Fruit fly (Drosophila melanogaster) whole organism, embryonic: ENCODE measurements around the gene CG17329.

Experiments used
- Blimp-1 ChIP-seq: fragments of 200-800 bp; sonication (Bioruptor generic); optimal IDR thresholded peaks from 3 replicates; lab custom pipeline; 2018; ENCODE audit warnings: missing biosample characterization, missing genetic modification characterization, mild to moderate bottlenecking, moderate library complexity, missing genetic modification reagents
- CG10654 ChIP-seq: fragments of 200-800 bp; sonication (Bioruptor generic); optimal IDR thresholded peaks from 2 replicates; lab custom pipeline; 2016; ENCODE audit warnings: missing biosample characterization, missing genetic modification characterization
- CG11504 ChIP-seq: fragments of 200-800 bp; sonication (Bioruptor generic); optimal IDR thresholded peaks from 3 replicates; lab custom pipeline; 2019; ENCODE audit warnings: missing biosample characterization, mild to moderate bottlenecking, missing genetic modification characterization, moderate library complexity
- CG12155 ChIP-seq: fragments of 200-800 bp; sonication (Bioruptor generic); optimal IDR thresholded peaks from 3 replicates; lab custom pipeline; 2016; ENCODE audit warnings: missing biosample characterization, missing genetic modification characterization
- CG12391 ChIP-seq: fragments of 200-800 bp; sonication (Bioruptor generic); optimal IDR thresholded peaks from 3 replicates; lab custom pipeline; 2018; ENCODE audit warnings: missing biosample characterization, mild to moderate bottlenecking, missing genetic modification characterization, moderate library complexity
- CG12744 ChIP-seq: fragments of 200-800 bp; sonication (Bioruptor generic); optimal IDR thresholded peaks from 2 replicates; lab custom pipeline; 2016; ENCODE audit warnings: missing biosample characterization, missing genetic modification characterization
- CG14710 ChIP-seq: fragments of 200-800 bp; sonication (Bioruptor generic); optimal IDR thresholded peaks from 3 replicates; lab custom pipeline; 2019; ENCODE audit warnings: missing biosample characterization, mild to moderate bottlenecking, missing genetic modification characterization, moderate library complexity
- CG16815 ChIP-seq: fragments of 200-800 bp; sonication (Bioruptor generic); optimal IDR thresholded peaks from 3 replicates; lab custom pipeline; 2017; ENCODE audit warnings: missing biosample characterization, mild to moderate bottlenecking, missing genetic modification characterization
- CG17912 ChIP-seq: fragments of 200-800 bp; sonication (Bioruptor generic); optimal IDR thresholded peaks from 2 replicates; lab custom pipeline; 2018; ENCODE audit warnings: missing biosample characterization, mild to moderate bottlenecking, missing genetic modification characterization
- CG1792 ChIP-seq: fragments of 200-800 bp; sonication (Bioruptor generic); optimal IDR thresholded peaks from 2 replicates; lab custom pipeline; 2016; ENCODE audit warnings: missing biosample characterization, missing genetic modification characterization
- CG2129 ChIP-seq: fragments of 200-800 bp; sonication (Bioruptor generic); IDR thresholded peaks from 2 replicates; pipeline ENCODE4 v1.3.6; 2022; ENCODE audit warnings: missing biosample characterization, missing genetic modification characterization; ENCODE audit not compliant: partially characterized antibody
- CG31441 ChIP-seq: fragments of 200-800 bp; sonication (Bioruptor generic); IDR thresholded peaks from 2 replicates; pipeline ENCODE4 v1.3.6; 2022; ENCODE audit warnings: missing biosample characterization, missing genetic modification characterization
- CG3847 ChIP-seq: fragments of 200-800 bp; sonication (Bioruptor generic); IDR thresholded peaks from 2 replicates; pipeline ENCODE4 v1.3.6; 2022; ENCODE audit warnings: missing biosample characterization, missing genetic modification characterization
- CG4328 ChIP-seq: fragments of 200-800 bp; sonication (Bioruptor generic); optimal IDR thresholded peaks from 3 replicates; lab custom pipeline; 2017; ENCODE audit warnings: missing biosample characterization, missing genetic modification reagents, missing genetic modification characterization
- CG6254 ChIP-seq: fragments of 200-800 bp; sonication (Bioruptor generic); optimal IDR thresholded peaks from 3 replicates; lab custom pipeline; 2017; ENCODE audit warnings: mild to moderate bottlenecking, missing biosample characterization, missing genetic modification reagents, missing genetic modification characterization
- CG7372 ChIP-seq: fragments of 200-800 bp; sonication (Bioruptor generic); IDR thresholded peaks from 2 replicates; pipeline ENCODE4 v1.3.6; 2022; ENCODE audit warnings: missing biosample characterization, missing genetic modification characterization
- CG7963 ChIP-seq: fragments of 200-800 bp; sonication (Bioruptor generic); IDR thresholded peaks from 3 replicates; pipeline ENCODE4 v1.3.6; 2022; ENCODE audit warnings: missing biosample characterization, missing genetic modification characterization; ENCODE audit not compliant: partially characterized antibody
- CG8089 ChIP-seq: fragments of 200-800 bp; sonication (Bioruptor generic); optimal IDR thresholded peaks from 3 replicates; lab custom pipeline; 2016; ENCODE audit warnings: missing biosample characterization, missing genetic modification characterization
- CG9876 ChIP-seq: fragments of 200-800 bp; sonication (Bioruptor generic); optimal IDR thresholded peaks from 2 replicates; lab custom pipeline; 2016; ENCODE audit warnings: missing biosample characterization, missing genetic modification characterization
- CkIIα-i1 ChIP-seq: fragments of 200-800 bp; sonication (Bioruptor generic); IDR thresholded peaks from 2 replicates; pipeline ENCODE4 v1.3.6; 2022; ENCODE audit warnings: missing biosample characterization, missing genetic modification characterization
- CrebB ChIP-seq: fragments of 200-800 bp; sonication (Bioruptor generic); optimal IDR thresholded peaks from 3 replicates; lab custom pipeline; 2018; ENCODE audit warnings: missing biosample characterization, mild to moderate bottlenecking, missing genetic modification characterization
- Dad ChIP-seq: fragments of 200-800 bp; sonication (Bioruptor generic); optimal IDR thresholded peaks from 3 replicates; lab custom pipeline; 2016; ENCODE audit warnings: missing biosample characterization, missing genetic modification characterization
- Dek ChIP-seq: fragments of 200-800 bp; sonication (Bioruptor generic); optimal IDR thresholded peaks from 3 replicates; lab custom pipeline; 2019; ENCODE audit warnings: missing biosample characterization, mild to moderate bottlenecking, missing genetic modification characterization, moderate library complexity
- Doc2 ChIP-seq: fragments of 200-800 bp; sonication (Bioruptor generic); IDR thresholded peaks from 2 replicates; pipeline ENCODE4 v1.3.6; 2022; ENCODE audit warnings: missing biosample characterization, missing genetic modification characterization
- Eip74EF ChIP-seq, 2 experiments: fragments of 200-800 bp in 1 of 2; fragments of >200 bp in 1 of 2; sonication (Bioruptor generic) in 1 of 2; optimal IDR thresholded peaks; 2 replicates each; lab custom pipeline; 2017 to 2019; ENCODE audit warnings: missing biosample characterization in 2 of 2, missing genetic modification characterization in 2 of 2, mild to moderate bottlenecking in 1 of 2, moderate library complexity in 1 of 2
- Hmr ChIP-seq: fragments of 200-800 bp; sonication (Bioruptor generic); optimal IDR thresholded peaks from 3 replicates; lab custom pipeline; 2017; ENCODE audit warnings: mild to moderate bottlenecking, missing biosample characterization, missing genetic modification reagents, missing genetic modification characterization
- Lim3 ChIP-seq: fragments of 200-800 bp; sonication (Bioruptor generic); IDR thresholded peaks from 2 replicates; pipeline ENCODE4 v1.3.6; 2022; ENCODE audit warnings: missing biosample characterization, missing genetic modification characterization
- MBD-R2 ChIP-seq: fragments of 200-800 bp; sonication (Bioruptor generic); IDR thresholded peaks from 2 replicates; pipeline ENCODE4 v1.3.6; 2022; ENCODE audit warnings: missing biosample characterization, missing genetic modification characterization
- NC2α ChIP-seq: fragments of 200-800 bp; sonication (Bioruptor generic); optimal IDR thresholded peaks from 2 replicates; lab custom pipeline; 2016; ENCODE audit warnings: missing biosample characterization, missing genetic modification characterization
- Side ChIP-seq: fragments of 200-800 bp; sonication (Bioruptor generic); optimal IDR thresholded peaks from 2 replicates; lab custom pipeline; 2016; ENCODE audit warnings: missing biosample characterization, missing genetic modification characterization
- Xbp1 ChIP-seq: fragments of 200-800 bp; sonication (Bioruptor generic); optimal IDR thresholded peaks from 3 replicates; lab custom pipeline; 2016; ENCODE audit warnings: missing biosample characterization, mild to moderate bottlenecking, missing genetic modification characterization
- dan ChIP-seq: fragments of 200-800 bp; sonication (Bioruptor generic); IDR thresholded peaks from 2 replicates; pipeline ENCODE4 v1.3.6; 2022; ENCODE audit warnings: missing biosample characterization, missing genetic modification characterization
- dimm ChIP-seq: fragments of 200-800 bp; sonication (Bioruptor generic); IDR thresholded peaks from 2 replicates; pipeline ENCODE4 v1.3.6; 2022; ENCODE audit warnings: missing biosample characterization, missing genetic modification characterization
- dmrt11E ChIP-seq: fragments of 200-800 bp; sonication (Bioruptor generic); optimal IDR thresholded peaks from 3 replicates; lab custom pipeline; 2018; ENCODE audit warnings: missing biosample characterization, mild to moderate bottlenecking, missing genetic modification characterization, moderate library complexity
- fd102C ChIP-seq: fragments of 200-800 bp; sonication (Bioruptor generic); optimal IDR thresholded peaks from 2 replicates; lab custom pipeline; 2018; ENCODE audit warnings: missing biosample characterization, mild to moderate bottlenecking, missing genetic modification characterization, moderate library complexity
- ftz-f1 ChIP-seq: fragments of 200-800 bp; sonication (Bioruptor generic); optimal IDR thresholded peaks from 2 replicates; lab custom pipeline; 2016; ENCODE audit warnings: missing biosample characterization, missing genetic modification characterization
- gce ChIP-seq: fragments of 200-800 bp; sonication (Bioruptor generic); IDR thresholded peaks from 3 replicates; pipeline ENCODE4 v1.3.6; 2022; ENCODE audit warnings: missing biosample characterization, missing genetic modification characterization
- gfzf ChIP-seq: fragments of 200-800 bp; sonication (Bioruptor generic); optimal IDR thresholded peaks from 2 replicates; lab custom pipeline; 2016; ENCODE audit warnings: missing biosample characterization, mild to moderate bottlenecking, missing genetic modification characterization, moderate library complexity
- grau ChIP-seq: fragments of 200-800 bp; optimal IDR thresholded peaks from 3 replicates; lab custom pipeline; 2019; ENCODE audit warnings: missing biosample characterization, mild to moderate bottlenecking, missing genetic modification characterization, moderate library complexity
- ham ChIP-seq: fragments of 200-800 bp; sonication (Bioruptor generic); IDR thresholded peaks from 2 replicates; pipeline ENCODE4 v1.3.6; 2022; ENCODE audit warnings: missing biosample characterization, missing genetic modification characterization
- hbn ChIP-seq: fragments of 200-800 bp; sonication (Bioruptor generic); IDR thresholded peaks from 2 replicates; pipeline ENCODE4 v1.3.6; 2022; ENCODE audit warnings: missing biosample characterization, missing genetic modification characterization; ENCODE audit not compliant: partially characterized antibody
- inv ChIP-seq: fragments of 200-800 bp; sonication (Bioruptor generic); IDR thresholded peaks from 2 replicates; pipeline ENCODE4 v1.3.6; 2022; ENCODE audit warnings: missing biosample characterization, missing genetic modification characterization; ENCODE audit not compliant: partially characterized antibody
- jing ChIP-seq: fragments of 200-800 bp; sonication (Bioruptor generic); optimal IDR thresholded peaks from 2 replicates; lab custom pipeline; 2018; ENCODE audit warnings: missing biosample characterization, mild to moderate bottlenecking, missing genetic modification characterization
- nerfin-1 ChIP-seq: fragments of 200-800 bp; sonication (Bioruptor generic); optimal IDR thresholded peaks from 3 replicates; lab custom pipeline; 2019; ENCODE audit warnings: missing biosample characterization, mild to moderate bottlenecking, missing genetic modification characterization, moderate library complexity
- nerfin-2 ChIP-seq: fragments of 200-800 bp; sonication (Bioruptor generic); IDR thresholded peaks from 2 replicates; pipeline ENCODE4 v1.3.6; 2022; ENCODE audit warnings: missing biosample characterization, missing genetic modification characterization; ENCODE audit not compliant: partially characterized antibody
- odd ChIP-seq: fragments of 200-800 bp; sonication (Bioruptor generic); optimal IDR thresholded peaks from 2 replicates; lab custom pipeline; 2017; ENCODE audit warnings: missing biosample characterization, mild to moderate bottlenecking, missing genetic modification characterization
- psq ChIP-seq: fragments of 200-800 bp; sonication (Bioruptor generic); optimal IDR thresholded peaks from 2 replicates; lab custom pipeline; 2017; ENCODE audit warnings: missing biosample characterization, missing genetic modification characterization
- tgo ChIP-seq: fragments of 200-800 bp; sonication (Bioruptor generic); IDR thresholded peaks from 3 replicates; pipeline ENCODE4 v1.3.6; 2022; ENCODE audit warnings: missing biosample characterization, missing genetic modification characterization
- vfl ChIP-seq: fragments of 200-800 bp; sonication (Bioruptor generic); optimal IDR thresholded peaks from 2 replicates; lab custom pipeline; 2016; ENCODE audit warnings: missing biosample characterization, missing genetic modification characterization
- zen2 ChIP-seq: fragments of 200-800 bp; sonication (Bioruptor generic); IDR thresholded peaks from 3 replicates; pipeline ENCODE4 v1.3.6; 2022; ENCODE audit warnings: missing biosample characterization, missing genetic modification characterization; ENCODE audit not compliant: partially characterized antibody

CG17329 gene

DNA sequence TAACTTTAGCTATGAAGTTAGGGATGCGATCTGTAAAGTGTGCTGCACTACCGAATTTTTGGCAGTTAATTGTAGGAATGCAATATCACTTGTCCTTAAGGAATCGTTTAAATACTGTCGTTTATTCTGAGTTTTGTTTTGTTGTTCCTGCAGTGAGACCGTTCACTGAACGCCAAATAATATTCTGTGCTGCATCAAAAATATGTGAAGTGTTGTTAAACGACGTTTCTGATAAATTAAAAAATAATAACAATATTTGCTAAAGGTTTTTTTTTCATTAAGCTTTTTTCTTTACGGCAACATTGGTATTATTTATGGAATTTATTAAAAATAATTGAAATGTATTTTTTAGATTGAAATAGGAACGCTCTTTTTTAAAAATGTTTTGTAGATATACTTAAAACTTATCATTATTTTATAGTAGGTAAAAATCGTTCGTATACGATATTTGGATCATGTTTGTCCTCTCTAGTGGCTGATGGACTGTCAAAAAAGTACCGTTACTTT lies 11.7 kb downstream of the CG17329 start, which contains the start of gene GMF (continued):
- TF ChIP-seq nerfin-1: peak; percentile 27
- no peak for TF ChIP-seq CG8089 (GFP tag; lab: Kevin White, UChicago)
- TF ChIP-seq CG9876 (GFP tag; lab: Kevin White, UChicago): no peak
- TF ChIP-seq MBD-R2 (GFP tag; lab: Robert Waterston, UW): peak; percentile 65
- TF ChIP-seq CG10654 (GFP tag; lab: Kevin White, UChicago): no peak
- peak; percentile 78 for TF ChIP-seq CG12391 (tag; lab: Kevin White, UChicago)
- TF ChIP-seq psq: no peak
- no peak for TF ChIP-seq inv (GFP tag; lab: Robert Waterston, UW)
- no peak for TF ChIP-seq CG2129 (GFP tag; lab: Robert Waterston, UW)
- no peak for TF ChIP-seq CG11504 (tag; lab: Kevin White, UChicago)
- TF ChIP-seq hbn (GFP tag; lab: Robert Waterston, UW): no peak
- no peak for TF ChIP-seq Side (GFP tag; lab: Kevin White, UChicago)
- TF ChIP-seq grau (tag; lab: Kevin White, UChicago): peak; percentile 43
- TF ChIP-seq CkIIα-i1 (GFP tag; lab: Robert Waterston, UW): no peak
- peak; percentile 43 for TF ChIP-seq Xbp1
- TF ChIP-seq Lim3 (GFP tag; lab: Robert Waterston, UW): no peak
- TF ChIP-seq CG3847 (GFP tag; lab: Robert Waterston, UW): no peak
- no peak for TF ChIP-seq CrebB (tag; lab: Kevin White, UChicago)
- no peak for TF ChIP-seq CG17912 (GFP tag; lab: Kevin White, UChicago)
- TF ChIP-seq CG1792 (GFP tag; lab: Kevin White, UChicago): no peak
- TF ChIP-seq odd (GFP tag; lab: Kevin White, UChicago): no peak
- TF ChIP-seq tgo (GFP tag; lab: Robert Waterston, UW): no peak
- TF ChIP-seq Dek: no peak
- no peak for TF ChIP-seq CG7963
- TF ChIP-seq dan (GFP tag; lab: Robert Waterston, UW): no peak
- TF ChIP-seq dmrt11E (tag; lab: Kevin White, UChicago): peak; percentile 60
- TF ChIP-seq gce (GFP tag; lab: Robert Waterston, UW): no peak
- TF ChIP-seq CG7372: no peak
- TF ChIP-seq ftz-f1 (GFP tag; lab: Kevin White, UChicago): no peak
- no peak for TF ChIP-seq CG12744 (GFP tag; lab: Kevin White, UChicago)
- TF ChIP-seq vfl (GFP tag; lab: Kevin White, UChicago): no peak
- TF ChIP-seq Dad (GFP tag; lab: Kevin White, UChicago): no peak
- TF ChIP-seq Blimp-1 (GFP tag; lab: Kevin White, UChicago): no peak
- TF ChIP-seq ham (GFP tag; lab: Robert Waterston, UW): no peak
- peak in 1 of 2 experiments; percentile 0 for TF ChIP-seq Eip74EF (GFP tag; optimal IDR thresholded peaks at IDR 0.05; lab: Kevin White, UChicago)
- no peak for TF ChIP-seq NC2α (GFP tag; lab: Kevin White, UChicago)
- TF ChIP-seq CG31441 (GFP tag; lab: Robert Waterston, UW): no peak; the same call in none of the 2 replicates
- no peak for TF ChIP-seq jing
- peak; percentile 20 for TF ChIP-seq CG12155
- TF ChIP-seq CG14710 (tag; lab: Kevin White, UChicago): peak; percentile 86
- TF ChIP-seq gfzf (GFP tag; lab: Kevin White, UChicago): peak; percentile 78
- no peak for TF ChIP-seq nerfin-2
- no peak for TF ChIP-seq CG6254
- TF ChIP-seq CG16815 (GFP tag; lab: Kevin White, UChicago): no peak
- no peak for TF ChIP-seq Hmr (GFP tag; lab: Kevin White, UChicago)
- TF ChIP-seq zen2 (GFP tag; lab: Robert Waterston, UW): no peak
- TF ChIP-seq fd102C (GFP tag; lab: Kevin White, UChicago): no peak
- no peak for TF ChIP-seq dimm
- TF ChIP-seq Doc2 (GFP tag; lab: Robert Waterston, UW): no peak
- no peak for TF ChIP-seq CG4328 (GFP tag; lab: Kevin White, UChicago)
